Worm (Caenorhabditis elegans) whole organism, late embryonic: ENCODE measurements around the gene ascc-1.

Experiments
- ama-1 ChIP-seq: fragments of 150-350 bp; optimal IDR thresholded peaks from 2 replicates; lab custom pipeline; 2014
- dmd-4 ChIP-seq: sonication (generic microtip); optimal IDR thresholded peaks from 2 replicates; lab custom pipeline; 2016; ENCODE audit warnings: borderline replicate concordance, missing genetic modification characterization, missing compliant biosample characterization
- dve-1 ChIP-seq: sonication (generic microtip); optimal IDR thresholded peaks from 2 replicates; lab custom pipeline; 2017; ENCODE audit warnings: antibody characterized with exemption, mild to moderate bottlenecking, missing genetic modification characterization, missing compliant biosample characterization
- lim-6 ChIP-seq: sonication (generic microtip); optimal IDR thresholded peaks from 2 replicates; lab custom pipeline; 2016; ENCODE audit warnings: missing genetic modification characterization, missing compliant biosample characterization

- TF ChIP-seq dmd-4 (tag; lab: Kevin White, UChicago) (no peak), ama-1 (lab: Kevin White, UChicago) (no peak), dve-1 (tag; lab: Kevin White, UChicago) (no peak), lim-6 (tag; lab: Kevin White, UChicago) (no peak)
Observed at ce11 chrII:46116-46515, 11.4 kb upstream of the ascc-1 start, which contains the start of gene rpt-4.
